Fruit fly (Drosophila melanogaster) whole organism, embryonic: ENCODE results near the gene CG43255.

Experiments
- CG11085 ChIP-seq: fragments of 200-800 bp; sonication (Bioruptor generic); IDR thresholded peaks from 2 replicates; pipeline ENCODE4 v1.3.6; 2022; ENCODE audit warnings: missing biosample characterization, missing genetic modification characterization
- CG11504 ChIP-seq: fragments of 200-800 bp; sonication (Bioruptor generic); optimal IDR thresholded peaks from 3 replicates; lab custom pipeline; 2019; ENCODE audit warnings: missing biosample characterization, mild to moderate bottlenecking, missing genetic modification characterization, moderate library complexity
- CG12219 ChIP-seq: fragments of 200-800 bp; sonication (Bioruptor generic); optimal IDR thresholded peaks from 3 replicates; lab custom pipeline; 2018; ENCODE audit warnings: missing biosample characterization, mild to moderate bottlenecking, missing genetic modification characterization
- CG13123 ChIP-seq: fragments of 200-800 bp; sonication (Bioruptor generic); optimal IDR thresholded peaks from 2 replicates; lab custom pipeline; 2016; ENCODE audit warnings: missing biosample characterization, missing genetic modification characterization
- CG14860 ChIP-seq: fragments of 200-800 bp; sonication (Bioruptor generic); IDR thresholded peaks from 3 replicates; pipeline ENCODE4 v1.3.6; 2022; ENCODE audit warnings: missing biosample characterization, missing genetic modification characterization; ENCODE audit not compliant: partially characterized antibody
- CG14965 ChIP-seq: fragments of 200-800 bp; sonication (Bioruptor generic); optimal IDR thresholded peaks from 2 replicates; lab custom pipeline; 2016; ENCODE audit warnings: missing biosample characterization, missing genetic modification characterization, borderline replicate concordance
- CG15011 ChIP-seq: fragments of 200-800 bp; sonication (Bioruptor generic); optimal IDR thresholded peaks from 3 replicates; lab custom pipeline; 2018; ENCODE audit warnings: missing biosample characterization, mild to moderate bottlenecking, missing genetic modification characterization
- CG1529 ChIP-seq: fragments of 200-800 bp; sonication (Bioruptor generic); optimal IDR thresholded peaks from 3 replicates; lab custom pipeline; 2018; ENCODE audit warnings: missing biosample characterization, missing genetic modification characterization
- CG17359 ChIP-seq: fragments of 200-800 bp; sonication (Bioruptor generic); optimal IDR thresholded peaks from 3 replicates; lab custom pipeline; 2018; ENCODE audit warnings: missing biosample characterization, mild to moderate bottlenecking, missing genetic modification characterization, moderate library complexity
- CG17568 ChIP-seq: fragments of 200-800 bp; sonication (Bioruptor generic); optimal IDR thresholded peaks from 2 replicates; lab custom pipeline; 2018; ENCODE audit warnings: missing biosample characterization, mild to moderate bottlenecking, missing genetic modification characterization, moderate library complexity
- CG17829 ChIP-seq: fragments of 200-800 bp; optimal IDR thresholded peaks from 2 replicates; lab custom pipeline; 2019; ENCODE audit warnings: missing biosample characterization, mild to moderate bottlenecking, missing genetic modification characterization, moderate library complexity
- CG1792 ChIP-seq: fragments of 200-800 bp; sonication (Bioruptor generic); optimal IDR thresholded peaks from 2 replicates; lab custom pipeline; 2016; ENCODE audit warnings: missing biosample characterization, missing genetic modification characterization
- CG31365 ChIP-seq: fragments of 200-800 bp; sonication (Bioruptor generic); optimal IDR thresholded peaks from 2 replicates; lab custom pipeline; 2018; ENCODE audit warnings: missing biosample characterization, mild to moderate bottlenecking, missing genetic modification characterization
- CG3407 ChIP-seq: fragments of 200-800 bp; sonication (Bioruptor generic); optimal IDR thresholded peaks from 2 replicates; lab custom pipeline; 2018; ENCODE audit warnings: missing biosample characterization, mild to moderate bottlenecking, missing genetic modification characterization
- CG4282 ChIP-seq: fragments of 200-800 bp; sonication (Bioruptor generic); optimal IDR thresholded peaks from 2 replicates; lab custom pipeline; 2016; ENCODE audit warnings: missing biosample characterization, missing genetic modification characterization
- CG5245 ChIP-seq: fragments of 200-800 bp; sonication (Bioruptor generic); optimal IDR thresholded peaks from 3 replicates; lab custom pipeline; 2016; ENCODE audit warnings: missing biosample characterization, missing genetic modification characterization
- CG8281 ChIP-seq: fragments of 200-800 bp; sonication (Bioruptor generic); optimal IDR thresholded peaks from 2 replicates; lab custom pipeline; 2018; ENCODE audit warnings: missing biosample characterization, mild to moderate bottlenecking, missing genetic modification characterization, moderate library complexity
- CG8388 ChIP-seq: fragments of 200-800 bp; sonication (Bioruptor generic); optimal IDR thresholded peaks from 2 replicates; lab custom pipeline; 2019; ENCODE audit warnings: missing biosample characterization, mild to moderate bottlenecking, missing genetic modification characterization, moderate library complexity
- CG9437 ChIP-seq: fragments of 200-800 bp; sonication (Bioruptor generic); optimal IDR thresholded peaks from 2 replicates; lab custom pipeline; 2018; ENCODE audit warnings: missing biosample characterization, mild to moderate bottlenecking, missing genetic modification characterization
- Dad ChIP-seq: fragments of 200-800 bp; sonication (Bioruptor generic); optimal IDR thresholded peaks from 3 replicates; lab custom pipeline; 2016; ENCODE audit warnings: missing biosample characterization, missing genetic modification characterization
- Dip3 ChIP-seq: fragments of 200-800 bp; sonication (Bioruptor generic); optimal IDR thresholded peaks from 3 replicates; lab custom pipeline; 2016; ENCODE audit warnings: missing biosample characterization, missing genetic modification characterization
- Gug ChIP-seq: fragments of 200-800 bp; sonication (Bioruptor generic); IDR thresholded peaks from 4 replicates; pipeline ENCODE4 v1.3.6; 2022; ENCODE audit warnings: missing biosample characterization, missing genetic modification characterization
- Kr ChIP-seq: fragments of 200-800 bp; sonication (Bioruptor generic); optimal IDR thresholded peaks from 2 replicates; lab custom pipeline; 2017; ENCODE audit warnings: missing biosample characterization, mild to moderate bottlenecking, missing genetic modification characterization
- MESR4 ChIP-seq: fragments of 200-800 bp; sonication (Bioruptor generic); optimal IDR thresholded peaks from 2 replicates; lab custom pipeline; 2018; ENCODE audit warnings: missing biosample characterization, mild to moderate bottlenecking, missing genetic modification characterization, moderate library complexity
- MTF-1 ChIP-seq: fragments of 200-800 bp; sonication (Bioruptor generic); optimal IDR thresholded peaks from 2 replicates; lab custom pipeline; 2018; ENCODE audit warnings: missing biosample characterization, mild to moderate bottlenecking, missing genetic modification characterization, borderline replicate concordance
- Mad ChIP-seq: fragments of 200-800 bp; sonication (Bioruptor generic); optimal IDR thresholded peaks from 2 replicates; lab custom pipeline; 2016; ENCODE audit warnings: missing biosample characterization, missing genetic modification characterization
- NfI ChIP-seq: fragments of 200-800 bp; sonication (Bioruptor generic); optimal IDR thresholded peaks from 3 replicates; lab custom pipeline; 2018; ENCODE audit warnings: missing biosample characterization, mild to moderate bottlenecking, missing genetic modification characterization, moderate library complexity
- Oaz ChIP-seq: fragments of 200-800 bp; sonication (Bioruptor generic); IDR thresholded peaks from 2 replicates; pipeline ENCODE4 v1.3.6; 2022; ENCODE audit warnings: missing biosample characterization, missing genetic modification characterization
- Opbp ChIP-seq: fragments of 200-800 bp; sonication (Bioruptor generic); IDR thresholded peaks from 3 replicates; pipeline ENCODE4 v1.3.6; 2022; ENCODE audit warnings: missing biosample characterization, missing genetic modification characterization; ENCODE audit not compliant: partially characterized antibody
- Rfx ChIP-seq: fragments of 200-800 bp; sonication (Bioruptor generic); IDR thresholded peaks from 2 replicates; pipeline ENCODE4 v1.3.6; 2022; ENCODE audit warnings: missing biosample characterization, missing genetic modification characterization
- Scr ChIP-seq: fragments of 200-800 bp; sonication (Bioruptor generic); IDR thresholded peaks from 2 replicates; pipeline ENCODE4 v1.3.6; 2022; ENCODE audit warnings: missing biosample characterization, missing genetic modification characterization; ENCODE audit not compliant: partially characterized antibody
- Sox100B ChIP-seq: fragments of 200-800 bp; sonication (Bioruptor generic); optimal IDR thresholded peaks from 3 replicates; lab custom pipeline; 2018; ENCODE audit warnings: missing biosample characterization, mild to moderate bottlenecking, missing genetic modification characterization
- Xrp1 ChIP-seq: fragments of 200-800 bp; sonication (Bioruptor generic); IDR thresholded peaks from 2 replicates; pipeline ENCODE4 v1.3.6; 2022; ENCODE audit warnings: missing biosample characterization, missing genetic modification characterization
- abd-A ChIP-seq: fragments of 200-800 bp; sonication (Bioruptor generic); optimal IDR thresholded peaks from 3 replicates; lab custom pipeline; 2019; ENCODE audit warnings: missing biosample characterization, mild to moderate bottlenecking, missing genetic modification characterization, moderate library complexity
- bcd ChIP-seq: fragments of 200-800 bp; sonication (Bioruptor generic); optimal IDR thresholded peaks from 2 replicates; lab custom pipeline; 2017; ENCODE audit warnings: missing biosample characterization, mild to moderate bottlenecking, missing genetic modification characterization
- gcm ChIP-seq: fragments of 200-800 bp; sonication (Bioruptor generic); optimal IDR thresholded peaks from 2 replicates; lab custom pipeline; 2019; ENCODE audit warnings: missing biosample characterization, mild to moderate bottlenecking, missing genetic modification characterization, moderate library complexity
- gcm2 ChIP-seq: fragments of 200-800 bp; sonication (Bioruptor generic); optimal IDR thresholded peaks from 2 replicates; lab custom pipeline; 2016; ENCODE audit warnings: missing biosample characterization, missing genetic modification characterization
- ham ChIP-seq: fragments of 200-800 bp; sonication (Bioruptor generic); IDR thresholded peaks from 2 replicates; pipeline ENCODE4 v1.3.6; 2022; ENCODE audit warnings: missing biosample characterization, missing genetic modification characterization
- kay ChIP-seq: fragments of 200-800 bp; sonication (Bioruptor generic); optimal IDR thresholded peaks from 2 replicates; lab custom pipeline; 2016; ENCODE audit warnings: missing biosample characterization, missing genetic modification characterization
- lmd ChIP-seq: fragments of 200-800 bp; sonication (Bioruptor generic); IDR thresholded peaks from 2 replicates; pipeline ENCODE4 v1.3.6; 2022; ENCODE audit warnings: missing biosample characterization, missing genetic modification characterization
- pb ChIP-seq: fragments of 200-800 bp; sonication (Bioruptor generic); optimal IDR thresholded peaks from 3 replicates; lab custom pipeline; 2016; ENCODE audit warnings: missing biosample characterization, missing genetic modification characterization
- pho ChIP-seq: fragments of 200-800 bp; sonication (Bioruptor generic); optimal IDR thresholded peaks from 2 replicates; lab custom pipeline; 2016; ENCODE audit warnings: missing biosample characterization, missing genetic modification characterization
- pum ChIP-seq: fragments of 200-800 bp; sonication (Bioruptor generic); optimal IDR thresholded peaks from 2 replicates; lab custom pipeline; 2016; ENCODE audit warnings: missing biosample characterization, missing genetic modification characterization
- sima ChIP-seq: fragments of 200-800 bp; sonication (Bioruptor generic); optimal IDR thresholded peaks from 2 replicates; lab custom pipeline; 2016; ENCODE audit warnings: missing biosample characterization, missing genetic modification characterization
- slp2 ChIP-seq: fragments of 200-800 bp; sonication (Bioruptor generic); optimal IDR thresholded peaks from 2 replicates; lab custom pipeline; 2016; ENCODE audit warnings: missing biosample characterization, missing genetic modification characterization
- sug ChIP-seq: fragments of 200-800 bp; optimal IDR thresholded peaks from 2 replicates; lab custom pipeline; 2019; ENCODE audit warnings: missing biosample characterization, mild to moderate bottlenecking, missing genetic modification characterization, moderate library complexity
- ttk ChIP-seq: fragments of 200-800 bp; sonication (Bioruptor generic); IDR thresholded peaks from 2 replicates; pipeline ENCODE4 v2.1.2; 2022; ENCODE audit warnings: missing biosample characterization, missing genetic modification characterization
- unc-4 ChIP-seq: fragments of 200-800 bp; sonication (Bioruptor generic); IDR thresholded peaks from 2 replicates; pipeline ENCODE4 v1.3.6; 2022; ENCODE audit warnings: missing biosample characterization, missing genetic modification characterization; ENCODE audit not compliant: partially characterized antibody
- wdn ChIP-seq: fragments of 200-800 bp; sonication (Bioruptor generic); IDR thresholded peaks from 2 replicates; pipeline ENCODE4 v1.3.6; 2022; ENCODE audit warnings: missing biosample characterization, missing genetic modification characterization

The CG43255 gene

DNA sequence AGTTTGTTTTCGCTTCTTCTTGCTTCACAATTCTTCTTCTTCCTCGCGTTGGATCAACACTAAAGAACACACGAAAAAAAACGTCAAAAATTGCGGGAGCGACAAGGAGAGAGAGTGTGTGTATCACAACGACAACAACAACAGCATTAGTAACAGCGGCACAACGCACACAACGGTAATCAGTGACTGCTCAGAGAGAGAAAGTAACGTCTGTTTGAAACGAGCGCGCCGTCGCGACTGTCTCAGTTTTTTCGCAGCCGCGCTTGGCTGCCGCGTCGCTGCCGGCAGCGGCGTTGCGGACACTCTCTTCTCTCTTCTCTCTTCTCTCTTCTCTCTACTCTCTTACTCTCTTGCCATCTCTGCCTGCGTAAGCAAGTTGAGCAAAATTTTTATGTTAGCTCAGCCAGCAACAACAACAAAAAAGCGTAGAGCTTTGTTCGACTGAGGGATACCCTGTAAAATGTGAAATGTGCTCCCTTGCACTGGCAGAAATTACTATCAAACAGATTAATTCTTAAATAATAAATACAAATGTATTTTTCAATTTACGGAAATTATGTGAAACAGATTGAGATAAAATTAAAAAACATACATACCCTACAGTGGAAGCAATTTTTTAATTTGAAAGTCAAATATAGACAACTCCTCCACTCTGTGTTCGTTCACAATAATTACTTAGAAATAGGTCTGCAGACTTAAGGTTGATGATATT lies 32.0 kb upstream of the CG43255 start (continued):
- peak; percentile 43 for TF ChIP-seq slp2 (GFP tag; lab: Kevin White, UChicago)
- TF ChIP-seq CG1529 (GFP tag; lab: Kevin White, UChicago) = peak; percentile 42
- TF ChIP-seq pho = peak; percentile 36
- TF ChIP-seq CG4282 = no peak
- TF ChIP-seq sima (GFP tag; lab: Kevin White, UChicago) = no peak
- peak; percentile 18 for TF ChIP-seq abd-A (tag; lab: Kevin White, UChicago)
- TF ChIP-seq CG3407 (GFP tag; lab: Kevin White, UChicago) = peak; percentile 37
- peak; percentile 69 for TF ChIP-seq CG8388 (GFP tag; lab: Kevin White, UChicago)
- TF ChIP-seq MTF-1 = no peak
- TF ChIP-seq Rfx (GFP tag; lab: Robert Waterston, UW) = peak; percentile 75
- TF ChIP-seq CG31365 = no peak
- no peak for TF ChIP-seq CG14965
- TF ChIP-seq CG17568 (GFP tag; lab: Kevin White, UChicago) = no peak
- TF ChIP-seq Sox100B = peak; percentile 72
- peak; percentile 73 for TF ChIP-seq bcd
- TF ChIP-seq CG9437 = peak; percentile 73
- peak; percentile 41 for TF ChIP-seq CG5245 (GFP tag; lab: Kevin White, UChicago)
- TF ChIP-seq CG17829 (tag; lab: Kevin White, UChicago) = peak; percentile 64
- TF ChIP-seq NfI = peak; percentile 74
- peak; percentile 85 for TF ChIP-seq CG11504 (tag; lab: Kevin White, UChicago)
- TF ChIP-seq pb = no peak
- TF ChIP-seq CG14860 (GFP tag; lab: Robert Waterston, UW) = no peak
- peak; percentile 75 for TF ChIP-seq Xrp1
- peak; percentile 33 for TF ChIP-seq unc-4
- peak; percentile 5 for TF ChIP-seq gcm2 (GFP tag; lab: Kevin White, UChicago)
- peak; percentile 44 for TF ChIP-seq gcm
- TF ChIP-seq CG8281 = peak; percentile 43
- peak; percentile 63 for TF ChIP-seq CG12219 (GFP tag; lab: Kevin White, UChicago)
- 0 out of 2 replicates have a peak, but pooled peaks have one; percentile 43 for TF ChIP-seq CG11085 (GFP tag; lab: Robert Waterston, UW)
- peak; percentile 33; the same call in 1 of the 3 replicates for TF ChIP-seq Opbp (GFP tag; lab: Robert Waterston, UW)
- TF ChIP-seq MESR4 (GFP tag; lab: Kevin White, UChicago) = no peak
- TF ChIP-seq CG1792 = no peak
- TF ChIP-seq Scr (GFP tag; lab: Robert Waterston, UW) = no peak
- TF ChIP-seq CG17359 = peak; percentile 81
- TF ChIP-seq Dad (GFP tag; lab: Kevin White, UChicago) = no peak
- TF ChIP-seq ham (GFP tag; lab: Robert Waterston, UW) = no peak
- TF ChIP-seq wdn (GFP tag; lab: Robert Waterston, UW) = no peak
- peak; percentile 26; the same call in 1 of the 2 replicates for TF ChIP-seq Oaz (GFP tag; lab: Robert Waterston, UW)
- TF ChIP-seq CG13123 (GFP tag; lab: Kevin White, UChicago) = peak; percentile 26
- peak; percentile 4 for TF ChIP-seq Dip3
- TF ChIP-seq CG15011 (GFP tag; lab: Kevin White, UChicago) = peak; percentile 22
- TF ChIP-seq Kr (GFP tag; lab: Kevin White, UChicago) = no peak
- TF ChIP-seq ttk (GFP tag; lab: Robert Waterston, UW) = peak; percentile 75
- peak; percentile 77 for TF ChIP-seq lmd (GFP tag; lab: Robert Waterston, UW)
- peak; percentile 15 for TF ChIP-seq pum (GFP tag; lab: Kevin White, UChicago)
- TF ChIP-seq Mad (GFP tag; lab: Kevin White, UChicago) = peak; percentile 43
- no peak for TF ChIP-seq sug (tag; lab: Kevin White, UChicago)
- TF ChIP-seq kay (GFP tag; lab: Kevin White, UChicago) = no peak
- peak; percentile 52; the same call in 3 of the 4 replicates for TF ChIP-seq Gug (GFP tag; lab: Robert Waterston, UW)
